Worm (Caenorhabditis elegans) whole organism, mixed stage, embryonic: Measurements from ENCODE around the gene srh-177.
"Not testable (repeated sequence)": the region's sequence is repeated elsewhere in the genome, so short reads cannot be mapped to it uniquely, and the experiment has no call there.

Experiments
- M03D4.4 ChIP-seq: sonication (generic microtip); optimal IDR thresholded peaks from 2 replicates; lab custom pipeline; 2017; ENCODE audit warnings: mild to moderate bottlenecking, missing genetic modification characterization, missing compliant biosample characterization
- bed-3 ChIP-seq: fragments of 200-800 bp; sonication (Bioruptor generic); optimal IDR thresholded peaks from 3 replicates; lab custom pipeline; 2018; ENCODE audit warnings: mild to moderate bottlenecking, missing genetic modification characterization, moderate library complexity, missing compliant biosample characterization
- blmp-1 ChIP-seq: fragments of 150-350 bp; optimal IDR thresholded peaks from 2 replicates; lab custom pipeline; 2014; ENCODE audit warnings: missing biosample characterization, missing genetic modification characterization
- ceh-39 ChIP-seq: fragments of 150-350 bp; optimal IDR thresholded peaks from 2 replicates; lab custom pipeline; 2014; ENCODE audit warnings: missing biosample characterization, missing genetic modification characterization
- ceh-83 ChIP-seq: fragments of 200-800 bp; sonication (Bioruptor generic); optimal IDR thresholded peaks from 2 replicates; lab custom pipeline; 2018; ENCODE audit warnings: mild to moderate bottlenecking, missing genetic modification characterization, missing compliant biosample characterization
- ces-1 ChIP-seq: fragments of 150-350 bp; optimal IDR thresholded peaks from 2 replicates; lab custom pipeline; 2014; ENCODE audit warnings: missing biosample characterization, missing genetic modification reagents, missing genetic modification characterization
- cnd-1 ChIP-seq: fragments of 200-800 bp; sonication (Bioruptor generic); optimal IDR thresholded peaks from 2 replicates; lab custom pipeline; 2018; ENCODE audit warnings: mild to moderate bottlenecking, missing genetic modification characterization, missing compliant biosample characterization
- drap-1 ChIP-seq: fragments of 200-800 bp; sonication (Bioruptor generic); optimal IDR thresholded peaks from 3 replicates; lab custom pipeline; 2018; ENCODE audit warnings: mild to moderate bottlenecking, missing genetic modification characterization, missing compliant biosample characterization
- elt-3 ChIP-seq: fragments of 150-350 bp; optimal IDR thresholded peaks from 2 replicates; lab custom pipeline; 2014; ENCODE audit warnings: missing biosample characterization, missing genetic modification characterization
- flh-1 ChIP-seq: fragments of 200-800 bp; sonication (Bioruptor generic); optimal IDR thresholded peaks from 2 replicates; lab custom pipeline; 2018; ENCODE audit warnings: mild to moderate bottlenecking, missing genetic modification characterization, moderate library complexity, missing compliant biosample characterization
- ham-2 ChIP-seq: fragments of 200-800 bp; sonication (Bioruptor generic); optimal IDR thresholded peaks from 2 replicates; lab custom pipeline; 2018; ENCODE audit warnings: mild to moderate bottlenecking, missing genetic modification characterization, missing compliant biosample characterization
- hlh-1 ChIP-seq: fragments of 150-350 bp; optimal IDR thresholded peaks from 2 replicates; lab custom pipeline; 2014; ENCODE audit warnings: missing biosample characterization, missing genetic modification reagents, missing genetic modification characterization
- lin-32 ChIP-seq: fragments of 200-800 bp; sonication (Bioruptor generic); optimal IDR thresholded peaks from 2 replicates; lab custom pipeline; 2018; ENCODE audit warnings: mild to moderate bottlenecking, missing genetic modification characterization, missing compliant biosample characterization
- lsy-2 ChIP-seq: fragments of 150-350 bp; optimal IDR thresholded peaks from 2 replicates; lab custom pipeline; 2014; ENCODE audit warnings: missing biosample characterization, missing genetic modification characterization
- mab-5 ChIP-seq: fragments of 150-350 bp; optimal IDR thresholded peaks from 2 replicates; lab custom pipeline; 2014; ENCODE audit warnings: missing biosample characterization, missing genetic modification characterization
- mep-1 ChIP-seq: fragments of 150-350 bp; optimal IDR thresholded peaks from 2 replicates; lab custom pipeline; 2017; ENCODE audit warnings: missing biosample characterization, missing genetic modification reagents, missing genetic modification characterization, inconsistent platforms
- mls-2 ChIP-seq: sonication (generic microtip); optimal IDR thresholded peaks from 2 replicates; lab custom pipeline; 2016; ENCODE audit warnings: mild to moderate bottlenecking, missing genetic modification characterization, moderate library complexity, missing compliant biosample characterization
- nhr-12 ChIP-seq: fragments of 150-350 bp; optimal IDR thresholded peaks from 2 replicates; lab custom pipeline; 2014; ENCODE audit warnings: missing biosample characterization, missing genetic modification characterization
- nhr-28 ChIP-seq: fragments of 150-350 bp; optimal IDR thresholded peaks from 2 replicates; lab custom pipeline; 2014; ENCODE audit warnings: missing biosample characterization, missing genetic modification characterization
- nhr-76 ChIP-seq: sonication (generic microtip); optimal IDR thresholded peaks from 2 replicates; lab custom pipeline; 2017; ENCODE audit warnings: missing biosample characterization, missing genetic modification characterization
- pha-4 ChIP-seq: fragments of 150-350 bp; optimal IDR thresholded peaks from 2 replicates; lab custom pipeline; 2018; ENCODE audit warnings: missing biosample characterization, missing genetic modification reagents, missing genetic modification characterization
- sem-2 ChIP-seq: fragments of 200-800 bp; sonication (Bioruptor generic); optimal IDR thresholded peaks from 2 replicates; lab custom pipeline; 2018; ENCODE audit warnings: mild to moderate bottlenecking, missing genetic modification characterization, missing compliant biosample characterization
- snpc-4 ChIP-seq: fragments of 150-350 bp; optimal IDR thresholded peaks from 2 replicates; lab custom pipeline; 2014; ENCODE audit warnings: missing biosample characterization, missing genetic modification characterization
- sptf-1 ChIP-seq: sonication (generic microtip); optimal IDR thresholded peaks from 2 replicates; lab custom pipeline; 2017; ENCODE audit warnings: mild to moderate bottlenecking, missing genetic modification characterization, moderate library complexity, missing compliant biosample characterization
- tbx-8 ChIP-seq: fragments of 200-800 bp; sonication (Bioruptor generic); optimal IDR thresholded peaks from 2 replicates; lab custom pipeline; 2018; ENCODE audit warnings: mild to moderate bottlenecking, missing genetic modification characterization, moderate library complexity, missing compliant biosample characterization
- unc-39 ChIP-seq: fragments of 150-350 bp; optimal IDR thresholded peaks from 2 replicates; lab custom pipeline; 2014; ENCODE audit warnings: missing biosample characterization, missing genetic modification characterization
- unc-62 ChIP-seq: fragments of 150-350 bp; optimal IDR thresholded peaks from 2 replicates; lab custom pipeline; 2014; ENCODE audit warnings: missing biosample characterization, missing genetic modification reagents, missing genetic modification characterization
- zip-8 ChIP-seq: fragments of 150-350 bp; optimal IDR thresholded peaks from 2 replicates; lab custom pipeline; 2014; ENCODE audit warnings: missing biosample characterization, missing genetic modification characterization
- ztf-11 ChIP-seq: fragments of 150-350 bp; optimal IDR thresholded peaks from 2 replicates; lab custom pipeline; 2014; ENCODE audit warnings: missing biosample characterization, missing genetic modification characterization

Gene srh-177

DNA sequence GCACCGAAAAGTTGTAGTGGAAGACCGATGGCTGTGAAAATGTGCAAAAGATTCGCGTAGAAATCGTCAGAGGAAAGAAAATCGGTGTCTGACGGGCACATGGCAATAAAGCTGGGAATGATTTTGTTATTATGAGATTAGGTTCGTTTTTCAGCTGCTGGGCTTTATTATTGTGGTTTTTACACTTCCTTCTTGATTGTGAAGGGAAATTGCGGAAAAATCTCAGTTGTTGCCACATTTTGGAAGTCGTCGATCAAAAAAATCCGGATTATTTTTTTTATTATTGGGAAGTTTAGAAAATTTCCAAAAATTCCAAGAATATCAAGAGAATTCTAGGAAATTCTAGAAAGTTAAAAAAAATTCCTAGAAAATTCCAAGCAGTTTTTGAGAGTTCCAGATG, at the start of gene srh-177:
TSS of gene srh-177 (minus strand) at position 101 of the 400 bp plus-strand sequence.
- not testable (repeated sequence) for TF ChIP-seq hlh-1 (tag; lab: Kevin White, UChicago); sem-2 (GFP tag; lab: Kevin White, UChicago); nhr-28

- TF ChIP-seq snpc-4 (tag; lab: Kevin White, UChicago) (no peak), drap-1 (no peak), ceh-83 (GFP tag; lab: Kevin White, UChicago) (no peak), blmp-1 (no peak), ham-2 (GFP tag; lab: Kevin White, UChicago) (no peak), M03D4.4 (tag; lab: Kevin White, UChicago) (no peak), zip-8 (tag; lab: Kevin White, UChicago) (no peak)
Observed at ce11 chrV:20418768-20419167, 49.7 kb upstream of the srh-177 start.

- TF ChIP-seq unc-62 (GFP tag; lab: Kevin White, UChicago), result no peak
- TF ChIP-seq cnd-1 (tag; lab: Kevin White, UChicago), result no peak
- TF ChIP-seq blmp-1, result no peak
- TF ChIP-seq sptf-1 (tag; lab: Kevin White, UChicago), result no peak
- TF ChIP-seq ceh-83 (GFP tag; lab: Kevin White, UChicago), result no peak
- TF ChIP-seq hlh-1 (tag; lab: Kevin White, UChicago), result no peak
- TF ChIP-seq flh-1, result no peak
- TF ChIP-seq mab-5 (tag; lab: Kevin White, UChicago), result no peak
Observed at ce11 chrV:20417809-20418208, 48.8 kb upstream of the srh-177 start.

ce11 chrV:20416790-20417189, 47.7 kb upstream of the srh-177 start:
- no peak for TF ChIP-seq unc-62 (GFP tag; lab: Kevin White, UChicago)
- TF ChIP-seq ces-1, result no peak
- no peak for TF ChIP-seq hlh-1 (tag; lab: Kevin White, UChicago)
- no peak for TF ChIP-seq lsy-2
- TF ChIP-seq flh-1, result no peak
- TF ChIP-seq tbx-8 (GFP tag; lab: Kevin White, UChicago), result no peak
- TF ChIP-seq lin-32 (GFP tag; lab: Kevin White, UChicago), result no peak
- TF ChIP-seq ztf-11 (tag; lab: Kevin White, UChicago), result no peak
- TF ChIP-seq blmp-1, result no peak
- no peak for TF ChIP-seq M03D4.4 (tag; lab: Kevin White, UChicago)
- TF ChIP-seq bed-3 (GFP tag; lab: Kevin White, UChicago), result no peak
- no peak for TF ChIP-seq nhr-12 (tag; lab: Kevin White, UChicago)
- TF ChIP-seq elt-3 (tag; lab: Kevin White, UChicago), result no peak
- TF ChIP-seq mep-1 (tag; lab: Kevin White, UChicago), result no peak
- TF ChIP-seq sem-2 (GFP tag; lab: Kevin White, UChicago), result no peak
- TF ChIP-seq sptf-1 (tag; lab: Kevin White, UChicago), result no peak
- no peak for TF ChIP-seq cnd-1 (tag; lab: Kevin White, UChicago)

ce11 chrV:20416335-20416734, 47.3 kb upstream of the srh-177 start:
- TF ChIP-seq hlh-1 (tag; lab: Kevin White, UChicago) (no peak), ceh-83 (GFP tag; lab: Kevin White, UChicago) (no peak), zip-8 (tag; lab: Kevin White, UChicago) (no peak), ham-2 (GFP tag; lab: Kevin White, UChicago) (no peak), nhr-12 (tag; lab: Kevin White, UChicago) (no peak), lin-32 (GFP tag; lab: Kevin White, UChicago) (no peak), blmp-1 (no peak), mep-1 (tag; lab: Kevin White, UChicago) (no peak), pha-4 (no peak), unc-39 (tag; lab: Kevin White, UChicago) (no peak), nhr-76 (tag; lab: Kevin White, UChicago) (no peak), elt-3 (tag; lab: Kevin White, UChicago) (no peak), mls-2 (tag; lab: Kevin White, UChicago) (no peak), flh-1 (no peak), ztf-11 (tag; lab: Kevin White, UChicago) (no peak), mab-5 (tag; lab: Kevin White, UChicago) (no peak), sptf-1 (tag; lab: Kevin White, UChicago) (no peak), ceh-39 (tag; lab: Kevin White, UChicago) (no peak)

- TF ChIP-seq drap-1 (no peak), nhr-28 (no peak), zip-8 (tag; lab: Kevin White, UChicago) (peak; percentile 75)
Observed at ce11 chrV:20415415-20415814, 46.4 kb upstream of the srh-177 start.
